Worm (Caenorhabditis elegans) whole organism, L4 larva: ENCODE data around the gene R11D1.1.

Experiments
- ama-1 ChIP-seq: fragments of 150-350 bp; optimal IDR thresholded peaks from 2 replicates; lab custom pipeline; 2014; ENCODE audit warnings: inconsistent platforms, mixed read lengths
- daf-8 ChIP-seq: fragments of 200-800 bp; sonication (Bioruptor generic); IDR thresholded peaks from 2 replicates; pipeline ENCODE4 v1.3.6; 2022; ENCODE audit warnings: missing genetic modification characterization, missing compliant biosample characterization
- dpl-1 ChIP-seq: fragments of 150-350 bp; optimal IDR thresholded peaks from 2 replicates; lab custom pipeline; 2014; ENCODE audit warnings: missing biosample characterization, missing genetic modification reagents, missing genetic modification characterization
- egl-27 ChIP-seq: sonication (generic microtip); optimal IDR thresholded peaks from 3 replicates; lab custom pipeline; 2017; ENCODE audit warnings: missing biosample characterization, missing genetic modification reagents, missing genetic modification characterization
- hif-1 ChIP-seq, 2 experiments: sonication (generic microtip); optimal IDR thresholded peaks; 2 replicates each; lab custom pipeline; 2016 to 2017; ENCODE audit warnings: missing compliant biosample characterization in 2 of 2, missing genetic modification characterization in 2 of 2, missing genetic modification reagents in 2 of 2, missing genotype in 2 of 2, mild to moderate bottlenecking in 1 of 2
- hmg-1.1 ChIP-seq: fragments of 200-800 bp; sonication (Bioruptor generic); IDR thresholded peaks from 2 replicates; pipeline ENCODE4 v1.3.6; 2022; ENCODE audit warnings: missing genetic modification reagents, missing genetic modification characterization, missing compliant biosample characterization
- lir-3 ChIP-seq: sonication (generic microtip); optimal IDR thresholded peaks from 2 replicates; lab custom pipeline; 2016; ENCODE audit warnings: mild to moderate bottlenecking, missing genetic modification characterization, missing compliant biosample characterization
- nhr-11 ChIP-seq: fragments of 150-350 bp; optimal IDR thresholded peaks from 2 replicates; lab custom pipeline; 2014; ENCODE audit warnings: missing biosample characterization, missing genetic modification characterization
- nhr-76 ChIP-seq: fragments of 150-350 bp; optimal IDR thresholded peaks from 2 replicates; lab custom pipeline; 2014; ENCODE audit warnings: missing biosample characterization, missing genetic modification characterization
- skn-1 ChIP-seq: fragments of 150-350 bp; optimal IDR thresholded peaks from 2 replicates; lab custom pipeline; 2014; ENCODE audit warnings: missing biosample characterization, missing genetic modification characterization

DNA sequence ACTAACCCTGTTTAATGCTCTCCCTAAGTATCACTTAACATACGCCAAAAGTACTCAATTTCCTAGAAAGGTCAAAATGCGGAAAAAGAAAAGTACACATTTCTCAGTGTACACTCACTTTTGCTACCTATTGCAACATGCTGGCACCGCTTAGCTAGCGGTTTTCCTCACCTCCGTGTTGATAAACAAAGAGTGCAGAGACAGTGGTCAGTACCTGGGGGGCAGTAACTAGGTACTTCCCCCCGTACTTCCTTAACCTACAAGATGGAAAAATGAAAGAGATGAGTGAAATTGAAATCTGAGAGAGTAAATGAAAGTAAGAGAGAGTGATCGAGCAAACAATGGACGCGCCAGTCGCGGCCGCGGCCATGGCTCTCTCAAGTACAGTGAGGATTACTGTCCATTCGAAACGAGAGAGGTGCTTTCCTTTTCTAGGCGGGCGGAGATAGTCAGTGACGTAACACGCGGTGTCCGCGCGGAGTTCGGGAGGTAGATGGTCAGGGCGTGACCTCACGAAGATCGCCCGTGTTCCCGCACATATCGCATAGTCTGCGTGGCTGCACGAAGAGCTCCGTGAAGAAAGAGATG lies 32.1 kb downstream of the R11D1.1 start, which contains the start of gene cky-1:
- TF ChIP-seq lir-3: no peak
- TF ChIP-seq egl-27 (tag; lab: Kevin White, UChicago): no peak
- TF ChIP-seq dpl-1 (GFP tag; lab: Kevin White, UChicago): no peak
- TF ChIP-seq skn-1 (tag; lab: Kevin White, UChicago): no peak
- no peak for TF ChIP-seq nhr-76 (tag; lab: Kevin White, UChicago)
- TF ChIP-seq nhr-11 (tag; lab: Kevin White, UChicago): no peak
- TF ChIP-seq daf-8: no peak
- no peak for TF ChIP-seq ama-1 (lab: Kevin White, UChicago)
- no peak for TF ChIP-seq hif-1 (tag; optimal IDR thresholded peaks at IDR 0.05; lab: Kevin White, UChicago)
- no peak for TF ChIP-seq hmg-1.1 (GFP tag; lab: Robert Waterston, UW)
